Fruit fly (Drosophila melanogaster): Measurements from ENCODE around the gene CG11248.

Gene CG11248

DNA sequence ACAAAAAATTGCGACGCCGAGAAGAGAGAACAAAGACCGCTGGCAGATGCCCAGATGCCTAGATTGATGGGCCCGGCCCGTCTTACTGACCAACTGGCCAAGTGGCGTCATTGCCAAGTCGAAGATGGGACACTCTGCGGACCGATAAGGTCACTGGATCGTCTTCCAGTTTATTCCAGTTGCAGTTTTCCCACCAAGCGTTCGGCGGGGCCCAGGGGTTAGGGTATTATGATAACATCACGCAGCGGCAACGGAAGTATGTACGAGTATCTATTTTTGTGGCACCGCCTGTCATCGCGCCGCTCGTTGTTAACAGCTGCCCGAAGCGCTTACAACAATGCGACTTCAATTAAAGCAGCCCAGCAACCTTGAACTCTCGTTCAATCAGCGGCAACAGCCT lies 20.2 kb downstream of the CG11248 start:
- TF ChIP-seq crc (GFP tag; optimal IDR thresholded peaks at IDR 0.05) = no peak
- no peak for TF ChIP-seq dan (GFP tag; IDR thresholded peaks at IDR 0.05)
- TF ChIP-seq CG16813 (GFP tag; IDR thresholded peaks at IDR 0.05; ENCODE audit: partially characterized antibody) = no peak
- peak; percentile 59 for TF ChIP-seq Ets65A (GFP tag)
- no peak for TF ChIP-seq Sry-δ (GFP tag; optimal IDR thresholded peaks at IDR 0.05)
- TF ChIP-seq gt (GFP tag; IDR thresholded peaks at IDR 0.05) = no peak
- no peak for TF ChIP-seq dimm (GFP tag; IDR thresholded peaks at IDR 0.05)
- no peak for TF ChIP-seq ewg (GFP tag; optimal IDR thresholded peaks at IDR 0.05)
- no peak for TF ChIP-seq hbn (GFP tag; IDR thresholded peaks at IDR 0.05; ENCODE audit: partially characterized antibody)
- TF ChIP-seq chinmo (GFP tag; IDR thresholded peaks at IDR 0.05; ENCODE audit: partially characterized antibody) = no peak
- no peak for TF ChIP-seq Awh (GFP tag; IDR thresholded peaks at IDR 0.05)
- TF ChIP-seq D19A (tag; optimal IDR thresholded peaks at IDR 0.05) = peak; percentile 59
- no peak for TF ChIP-seq HHEX (GFP tag; optimal IDR thresholded peaks at IDR 0.05)
- no peak for TF ChIP-seq D19B (GFP tag; optimal IDR thresholded peaks at IDR 0.05)
- TF ChIP-seq mld (GFP tag; IDR thresholded peaks at IDR 0.05; ENCODE audit: partially characterized antibody) = no peak
- no peak for TF ChIP-seq da (GFP tag; optimal IDR thresholded peaks at IDR 0.05)

dm6 chr3L:21700945-21701344 lies 21.1 kb downstream of the CG11248 start:
- TF ChIP-seq br (optimal IDR thresholded peaks at IDR 0.05) (no peak), crol (GFP tag; IDR thresholded peaks at IDR 0.05) (peak; percentile 61)

DNA sequence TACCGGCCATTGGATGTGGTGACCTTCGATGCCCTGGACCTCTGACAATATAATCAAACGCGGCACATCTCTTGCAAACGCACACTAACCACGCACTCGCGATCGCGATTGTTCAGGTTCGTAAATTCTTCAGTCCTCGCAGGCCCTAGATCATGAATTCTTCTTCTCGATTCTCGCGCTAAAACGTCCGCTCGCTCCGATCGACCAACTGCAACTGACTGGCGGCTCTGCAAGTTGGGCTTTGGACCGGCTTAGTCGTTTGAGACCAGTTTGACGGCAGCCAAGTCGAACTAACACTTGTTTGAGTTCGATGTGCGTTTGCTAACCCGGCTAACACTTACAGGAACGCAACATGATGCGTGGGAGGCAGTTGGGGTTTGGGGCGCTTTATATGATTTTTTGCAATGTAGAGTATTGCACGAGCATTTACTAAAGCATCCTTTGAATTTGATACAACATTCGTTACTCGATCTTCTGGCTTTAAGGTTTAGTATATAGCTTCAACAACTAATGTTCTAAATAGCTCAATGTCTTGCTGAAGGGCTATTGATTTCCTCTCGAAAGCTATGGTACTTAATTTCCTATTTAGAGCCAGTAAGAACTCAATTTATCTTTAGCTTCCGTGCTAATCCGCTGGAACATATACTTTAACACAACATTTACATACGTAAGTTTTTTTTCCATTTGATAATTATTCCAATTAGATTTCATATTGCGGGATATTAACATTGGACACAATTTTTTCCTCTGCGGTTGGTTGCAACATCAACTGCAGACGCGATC lies 26.5 kb downstream of the CG11248 start, which contains the start of gene CG32447:
Gene CG32447 (minus strand): TSS at position 222 of the 783 bp plus-strand sequence.
- TF ChIP-seq CG2712 (tag; optimal IDR thresholded peaks at IDR 0.05) (no peak), CG11560 (tag; IDR thresholded peaks at IDR 0.05) (no peak), CoRest (tag; optimal IDR thresholded peaks at IDR 0.05) (no peak), CG7556 (GFP tag; optimal IDR thresholded peaks at IDR 0.05) (no peak), CG4820 (GFP tag; optimal IDR thresholded peaks at IDR 0.05) (peak; percentile 16), Dbx (GFP tag; IDR thresholded peaks at IDR 0.05) (no peak), CG2202 (tag; optimal IDR thresholded peaks at IDR 0.05) (no peak), fd102C (GFP tag; optimal IDR thresholded peaks at IDR 0.05) (no peak), CG18011 (GFP tag; optimal IDR thresholded peaks at IDR 0.05) (no peak), bcd (GFP tag; optimal IDR thresholded peaks at IDR 0.05) (no peak), CG11696 (GFP tag; IDR thresholded peaks at IDR 0.05) (no peak), CG5245 (GFP tag; optimal IDR thresholded peaks at IDR 0.05) (no peak), CG3726 (GFP tag; IDR thresholded peaks at IDR 0.05) (no peak), luna (GFP tag; optimal IDR thresholded peaks at IDR 0.05) (no peak), HHEX (GFP tag; optimal IDR thresholded peaks at IDR 0.05) (no peak), H15 (GFP tag; IDR thresholded peaks at IDR 0.05) (no peak), CG5180 (GFP tag; optimal IDR thresholded peaks at IDR 0.05) (peak; percentile 98), CG9215 (GFP tag; IDR thresholded peaks at IDR 0.05) (no peak), dmrt11E (tag; optimal IDR thresholded peaks at IDR 0.05) (no peak), CG11247 (GFP tag; IDR thresholded peaks at IDR 0.05) (no peak), pnt (GFP tag; optimal IDR thresholded peaks at IDR 0.05) (no peak), CG10274 (GFP tag; optimal IDR thresholded peaks at IDR 0.05) (no peak), gce (GFP tag; IDR thresholded peaks at IDR 0.05) (no peak), odd (GFP tag; optimal IDR thresholded peaks at IDR 0.05) (no peak), dpn (GFP tag; optimal IDR thresholded peaks at IDR 0.05) (no peak), Dek (tag; optimal IDR thresholded peaks at IDR 0.05) (no peak), Mes4 (GFP tag; optimal IDR thresholded peaks at IDR 0.05) (no peak), Taf1 (GFP tag; IDR thresholded peaks at IDR 0.05) (no peak), fru (optimal IDR thresholded peaks at IDR 0.05) (no peak), HLHmδ (GFP tag; optimal IDR thresholded peaks at IDR 0.05) (peak; percentile 17), Eip74EF (GFP tag; optimal IDR thresholded peaks at IDR 0.05) (no peak), CG18764 (GFP tag; optimal IDR thresholded peaks at IDR 0.05) (no peak)
